Worm (Caenorhabditis elegans) whole organism, young adult: Measurements from ENCODE around the gene M106.8.
A peak's percentile ranks its signal among the peaks of the same experiment; 100 is the strongest.

Source experiments
- C17E4.6 ChIP-seq: fragments of 200-800 bp; sonication (Bioruptor generic); IDR thresholded peaks from 2 replicates; pipeline ENCODE4 v1.3.6; 2022; ENCODE audit warnings: missing genetic modification reagents, missing genetic modification characterization, missing compliant biosample characterization
- F33H1.4 ChIP-seq: fragments of 200-800 bp; sonication (Bioruptor generic); IDR thresholded peaks from 2 replicates; pipeline ENCODE4 v1.3.6; 2022; ENCODE audit warnings: missing genetic modification reagents, missing genetic modification characterization, missing compliant biosample characterization
- F39B2.1 ChIP-seq: fragments of 200-800 bp; sonication (Bioruptor generic); IDR thresholded peaks from 2 replicates; pipeline ENCODE4 v1.3.6; 2022; ENCODE audit warnings: missing genetic modification reagents, missing genetic modification characterization, missing compliant biosample characterization
- F57C9.4 ChIP-seq: sonication (generic microtip); optimal IDR thresholded peaks from 2 replicates; lab custom pipeline; 2017; ENCODE audit warnings: mild to moderate bottlenecking, missing genetic modification characterization, missing compliant biosample characterization
- Y67H2A.10 ChIP-seq: fragments of 200-800 bp; sonication (Bioruptor generic); conservative IDR thresholded peaks from 2 replicates; pipeline ENCODE4 v1.3.6; 2022; ENCODE audit warnings: missing genetic modification reagents, missing genetic modification characterization, missing compliant biosample characterization
- Y79H2A.3 ChIP-seq: fragments of 200-800 bp; sonication (Bioruptor generic); conservative IDR thresholded peaks from 2 replicates; pipeline ENCODE4 v1.3.6; 2022; ENCODE audit warnings: missing genetic modification reagents, missing genetic modification characterization, missing compliant biosample characterization
- ama-1 ChIP-seq, 3 experiments: fragments of 150-350 bp in 1 of 3; sonication (generic microtip) in 2 of 3; optimal IDR thresholded peaks; 2 replicates each; lab custom pipeline; 2014 to 2018; ENCODE audit warnings: missing biosample characterization in 2 of 3, missing genetic modification characterization in 2 of 3, missing genetic modification reagents in 2 of 3
- attf-3 ChIP-seq: fragments of 200-800 bp; sonication (Bioruptor generic); conservative IDR thresholded peaks from 2 replicates; pipeline ENCODE4 v1.3.6; 2022; ENCODE audit warnings: missing genetic modification reagents, missing genetic modification characterization, missing compliant biosample characterization
- ccch-3 ChIP-seq: fragments of 200-800 bp; sonication (Bioruptor generic); optimal IDR thresholded peaks from 2 replicates; lab custom pipeline; 2018; ENCODE audit warnings: mild to moderate bottlenecking, missing genetic modification characterization, missing compliant biosample characterization
- cebp-1 ChIP-seq, 2 experiments: fragments of 200-800 bp in 1 of 2; sonication (Bioruptor generic) in 1 of 2; sonication (generic microtip) in 1 of 2; IDR thresholded peaks in 1 of 2; optimal IDR thresholded peaks in 1 of 2; 2 replicates each; pipeline versions ENCODE4 v1.3.6 to Lab custom; 2017 to 2022; ENCODE audit warnings: missing compliant biosample characterization in 2 of 2, missing genetic modification characterization in 2 of 2, mild to moderate bottlenecking in 1 of 2, missing genetic modification reagents in 1 of 2, moderate library complexity in 1 of 2
- cebp-2 ChIP-seq: fragments of 200-800 bp; sonication (Bioruptor generic); IDR thresholded peaks from 2 replicates; pipeline ENCODE4 v1.3.6; 2022; ENCODE audit warnings: missing genetic modification characterization, missing compliant biosample characterization
- ceh-27 ChIP-seq: fragments of 200-800 bp; sonication (Bioruptor generic); optimal IDR thresholded peaks from 2 replicates; lab custom pipeline; 2018; ENCODE audit warnings: mild to moderate bottlenecking, missing genetic modification characterization, moderate library complexity, missing compliant biosample characterization
- ceh-91 ChIP-seq: fragments of 200-800 bp; sonication (Bioruptor generic); IDR thresholded peaks from 2 replicates; pipeline ENCODE4 v1.3.6; 2022; ENCODE audit warnings: missing genetic modification reagents, missing genetic modification characterization, missing compliant biosample characterization
- die-1 ChIP-seq: sonication (generic microtip); optimal IDR thresholded peaks from 2 replicates; lab custom pipeline; 2016; ENCODE audit warnings: missing genotype, mild to moderate bottlenecking, missing genetic modification characterization, missing compliant biosample characterization
- dpff-1 ChIP-seq: sonication (generic microtip); optimal IDR thresholded peaks from 2 replicates; lab custom pipeline; 2017; ENCODE audit warnings: mild to moderate bottlenecking, missing genetic modification characterization, missing compliant biosample characterization
- dpl-1 ChIP-seq: fragments of 150-350 bp; optimal IDR thresholded peaks from 2 replicates; lab custom pipeline; 2014; ENCODE audit warnings: missing biosample characterization, missing genetic modification reagents, missing genetic modification characterization
- efl-1 ChIP-seq: fragments of 150-350 bp; optimal IDR thresholded peaks from 2 replicates; lab custom pipeline; 2014; ENCODE audit warnings: missing biosample characterization, missing genetic modification reagents, missing genetic modification characterization
- egl-18 ChIP-seq: fragments of 200-800 bp; sonication (Bioruptor generic); IDR thresholded peaks from 2 replicates; pipeline ENCODE4 v1.3.6; 2022; ENCODE audit warnings: missing genetic modification reagents, missing genetic modification characterization, missing compliant biosample characterization
- egl-44 ChIP-seq: fragments of 200-800 bp; sonication (Bioruptor generic); IDR thresholded peaks from 2 replicates; pipeline ENCODE4 v1.3.6; 2022; ENCODE audit warnings: missing genetic modification reagents, missing genetic modification characterization, missing compliant biosample characterization
- gei-17 ChIP-seq: fragments of 200-800 bp; sonication (Bioruptor generic); optimal IDR thresholded peaks from 2 replicates; lab custom pipeline; 2018; ENCODE audit warnings: mild to moderate bottlenecking, missing genetic modification characterization, missing compliant biosample characterization
- him-1 ChIP-seq: sonication (generic microtip); optimal IDR thresholded peaks from 2 replicates; lab custom pipeline; 2016; ENCODE audit warnings: missing genotype, missing genetic modification reagents, missing genetic modification characterization, missing compliant biosample characterization
- hlh-26 ChIP-seq: fragments of 200-800 bp; sonication (Bioruptor generic); conservative IDR thresholded peaks from 2 replicates; pipeline ENCODE4 v1.3.6; 2022; ENCODE audit warnings: missing genetic modification reagents, missing genetic modification characterization, missing compliant biosample characterization
- hmg-1.2 ChIP-seq: fragments of 200-800 bp; sonication (Bioruptor generic); IDR thresholded peaks from 2 replicates; pipeline ENCODE4 v1.3.6; 2022; ENCODE audit warnings: missing genetic modification reagents, missing genetic modification characterization, missing compliant biosample characterization
- hsf-1 ChIP-seq: fragments of 200-800 bp; sonication (Bioruptor generic); IDR thresholded peaks from 2 replicates; pipeline ENCODE4 v1.3.6; 2022; ENCODE audit warnings: missing genetic modification reagents, missing genetic modification characterization, missing compliant biosample characterization
- lin-54 ChIP-seq: fragments of 200-800 bp; sonication (Bioruptor generic); optimal IDR thresholded peaks from 2 replicates; lab custom pipeline; 2018; ENCODE audit warnings: mild to moderate bottlenecking, missing genetic modification characterization, missing compliant biosample characterization
- lsl-1 ChIP-seq: fragments of 200-800 bp; sonication (Bioruptor generic); optimal IDR thresholded peaks from 2 replicates; lab custom pipeline; 2018; ENCODE audit warnings: mild to moderate bottlenecking, missing genetic modification characterization, moderate library complexity, missing compliant biosample characterization
- madf-6 ChIP-seq: fragments of 200-800 bp; sonication (Bioruptor generic); IDR thresholded peaks from 2 replicates; pipeline ENCODE4 v1.3.6; 2022; ENCODE audit warnings: missing genetic modification reagents, missing genetic modification characterization, missing compliant biosample characterization
- mcd-1 ChIP-seq: fragments of 200-800 bp; sonication (Bioruptor generic); IDR thresholded peaks from 2 replicates; pipeline ENCODE4 v1.3.6; 2022; ENCODE audit warnings: missing genetic modification reagents, missing genetic modification characterization, missing compliant biosample characterization
- nfyb-1 ChIP-seq: fragments of 200-800 bp; sonication (Bioruptor generic); IDR thresholded peaks from 2 replicates; pipeline ENCODE4 v1.3.6; 2022; ENCODE audit warnings: missing genetic modification reagents, missing genetic modification characterization, missing compliant biosample characterization
- nhr-90 ChIP-seq: sonication (generic microtip); optimal IDR thresholded peaks from 2 replicates; lab custom pipeline; 2016; ENCODE audit warnings: missing genotype, mild to moderate bottlenecking, missing genetic modification characterization, missing compliant biosample characterization
- pha-4 ChIP-seq: fragments of 150-350 bp; sonication (generic microtip); optimal IDR thresholded peaks from 2 replicates; lab custom pipeline; 2014; ENCODE audit warnings: missing biosample characterization, missing genetic modification reagents, missing genetic modification characterization
- snpc-1.1 ChIP-seq: sonication (generic microtip); optimal IDR thresholded peaks from 2 replicates; lab custom pipeline; 2017; ENCODE audit warnings: missing genetic modification characterization, mild to moderate bottlenecking, missing compliant biosample characterization, antibody characterized with exemption, moderate library complexity, missing genotype, missing genetic modification reagents; ENCODE audit not compliant: insufficient read depth
- snpc-3.4 ChIP-seq: sonication (generic microtip); optimal IDR thresholded peaks from 2 replicates; lab custom pipeline; 2017; ENCODE audit warnings: missing genetic modification characterization, mild to moderate bottlenecking, missing compliant biosample characterization, antibody characterized with exemption, moderate library complexity, missing genotype, missing genetic modification reagents
- snpc-4 ChIP-seq, 5 experiments: fragments of 150-350 bp in 1 of 5; sonication (generic microtip) in 4 of 5; optimal IDR thresholded peaks; 2 replicates each; lab custom pipeline; 2014 to 2018; ENCODE audit warnings: missing genetic modification characterization in 5 of 5, missing biosample characterization in 3 of 5, antibody characterized with exemption in 2 of 5, mild to moderate bottlenecking in 2 of 5, missing compliant biosample characterization in 2 of 5, missing genotype in 2 of 5, moderate library complexity in 2 of 5, missing genetic modification reagents in 1 of 5
- tbp1 ChIP-seq: fragments of 200-800 bp; sonication (Bioruptor generic); optimal IDR thresholded peaks from 2 replicates; lab custom pipeline; 2018; ENCODE audit warnings: mild to moderate bottlenecking, missing genetic modification characterization, missing compliant biosample characterization
- zfh-2 ChIP-seq: fragments of 200-800 bp; sonication (Bioruptor generic); conservative IDR thresholded peaks from 2 replicates; pipeline ENCODE4 v1.3.6; 2022; ENCODE audit warnings: missing genetic modification reagents, missing genetic modification characterization, missing compliant biosample characterization
- ztf-18 ChIP-seq: sonication (generic microtip); optimal IDR thresholded peaks from 2 replicates; lab custom pipeline; 2016; ENCODE audit warnings: missing genotype, mild to moderate bottlenecking, missing genetic modification characterization, missing compliant biosample characterization
- ztf-3 ChIP-seq: fragments of 200-800 bp; sonication (Bioruptor generic); optimal IDR thresholded peaks from 2 replicates; lab custom pipeline; 2018; ENCODE audit warnings: mild to moderate bottlenecking, missing genetic modification characterization, missing compliant biosample characterization

M106.8 gene

DNA sequence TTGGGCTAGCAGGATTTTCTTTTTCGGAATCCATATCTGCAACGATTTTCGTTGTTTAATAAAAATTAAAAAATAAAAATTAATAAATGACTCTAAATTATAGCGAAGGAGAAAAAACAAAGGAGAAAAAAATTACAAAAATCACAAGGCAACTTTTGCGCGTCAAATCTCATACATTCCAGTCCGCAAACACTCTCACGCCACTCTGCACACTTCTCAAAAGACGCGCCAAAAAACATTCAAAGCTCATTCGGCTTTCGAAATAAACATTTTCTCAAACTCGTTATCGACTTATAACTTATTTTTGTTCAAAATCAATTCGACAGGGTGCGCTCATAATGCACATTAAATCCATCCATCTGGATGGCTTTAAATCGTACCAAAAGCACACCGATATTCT is 19.4 kb downstream of the M106.8 start, which contains the start of the genes R06F6.12 and mix-1 (continued):
- TF ChIP-seq efl-1 (peak; percentile 83), hsf-1 (GFP tag; lab: Robert Waterston, UW) (no peak), dpl-1 (GFP tag; lab: Kevin White, UChicago) (peak; percentile 81), ccch-3 (GFP tag; lab: Kevin White, UChicago) (no peak), lin-54 (GFP tag; lab: Kevin White, UChicago) (peak; percentile 66), hmg-1.2 (GFP tag; lab: Robert Waterston, UW) (no peak), pha-4 (tag; lab: Kevin White, UChicago) (no peak), C17E4.6 (no peak), Y79H2A.3 (GFP tag; lab: Robert Waterston, UW) (no peak), nhr-90 (tag; lab: Kevin White, UChicago) (no peak), gei-17 (no peak), tbp1 (no peak), Y67H2A.10 (GFP tag; lab: Robert Waterston, UW) (no peak), ztf-18 (tag; lab: Kevin White, UChicago) (no peak), dpff-1 (tag; lab: Kevin White, UChicago) (no peak), F33H1.4 (GFP tag; lab: Robert Waterston, UW) (peak; percentile 59), cebp-1 (GFP tag; IDR thresholded peaks at IDR 0.05; lab: Robert Waterston, UW) (no peak), cebp-1 (tag; optimal IDR thresholded peaks at IDR 0.05; lab: Kevin White, UChicago) (peak; percentile 68), ceh-91 (GFP tag; lab: Robert Waterston, UW) (0 out of 2 replicates have a peak, but pooled peaks have one; percentile 9), snpc-3.4 (tag; lab: Kevin White, UChicago) (peak; percentile 62), ceh-27 (GFP tag; lab: Kevin White, UChicago) (no peak), snpc-4 (GFP tag; optimal IDR thresholded peaks at IDR 0.05; lab: Kevin White, UChicago) (no peak), snpc-4 (tag; optimal IDR thresholded peaks at IDR 0.05; lab: Kevin White, UChicago) (peak in 3 of 4 experiments; percentile 3 to 22 (median 16)), zfh-2 (GFP tag; lab: Robert Waterston, UW) (no peak), ztf-3 (GFP tag; lab: Kevin White, UChicago) (no peak), snpc-1.1 (tag; lab: Kevin White, UChicago) (no peak), egl-18 (no peak), ama-1 (optimal IDR thresholded peaks at IDR 0.05; lab: Kevin White, UChicago) (no peak), ama-1 (GFP tag; optimal IDR thresholded peaks at IDR 0.05; lab: Kevin White, UChicago) (no peak), nfyb-1 (GFP tag; lab: Robert Waterston, UW) (no peak), lsl-1 (GFP tag; lab: Kevin White, UChicago) (peak; percentile 62), F39B2.1 (no peak), egl-44 (GFP tag; lab: Robert Waterston, UW) (no peak), F57C9.4 (tag; lab: Kevin White, UChicago) (no peak), mcd-1 (peak; percentile 62), him-1 (tag; lab: Kevin White, UChicago) (no peak), cebp-2 (GFP tag; lab: Robert Waterston, UW) (no peak), hlh-26 (GFP tag; lab: Robert Waterston, UW) (no peak), attf-3 (peak; percentile 33; the same call in 1 of the 2 replicates), die-1 (no peak), madf-6 (GFP tag; lab: Robert Waterston, UW) (peak; percentile 77)
